Worm (Caenorhabditis elegans) whole organism, L4 larva: ENCODE data around the gene F53A3.1.
A peak's percentile ranks its signal among the peaks of the same experiment; 100 is the strongest.

Source experiments
- aha-1 ChIP-seq: fragments of 150-350 bp; peaks from one replicate; lab custom pipeline; 2014; ENCODE audit warnings: missing biosample characterization, missing genetic modification characterization
- ceh-28 ChIP-seq: fragments of 150-350 bp; optimal IDR thresholded peaks from 2 replicates; lab custom pipeline; 2014; ENCODE audit warnings: missing biosample characterization, missing genetic modification reagents, missing genetic modification characterization
- fos-1 ChIP-seq: fragments of 150-350 bp; optimal IDR thresholded peaks from 2 replicates; lab custom pipeline; 2014; ENCODE audit warnings: missing biosample characterization, missing genetic modification characterization
- hif-1 ChIP-seq, 2 experiments: sonication (generic microtip); optimal IDR thresholded peaks; 2 replicates each; lab custom pipeline; 2016 to 2017; ENCODE audit warnings: missing compliant biosample characterization in 2 of 2, missing genetic modification characterization in 2 of 2, missing genetic modification reagents in 2 of 2, missing genotype in 2 of 2, mild to moderate bottlenecking in 1 of 2
- hmg-1.1 ChIP-seq: fragments of 200-800 bp; sonication (Bioruptor generic); IDR thresholded peaks from 2 replicates; pipeline ENCODE4 v1.3.6; 2022; ENCODE audit warnings: missing genetic modification reagents, missing genetic modification characterization, missing compliant biosample characterization
- lin-13 ChIP-seq: fragments of 150-350 bp; optimal IDR thresholded peaks from 2 replicates; lab custom pipeline; 2014; ENCODE audit warnings: missing biosample characterization, missing genetic modification reagents, missing genetic modification characterization
- lin-38 ChIP-seq: fragments of 200-800 bp; sonication (Bioruptor generic); IDR thresholded peaks from 2 replicates; pipeline ENCODE4 v1.3.6; 2022; ENCODE audit warnings: missing genetic modification reagents, missing genetic modification characterization, missing compliant biosample characterization
- lin-39 ChIP-seq: fragments of 150-350 bp; optimal IDR thresholded peaks from 2 replicates; lab custom pipeline; 2014; ENCODE audit warnings: missing biosample characterization, missing genetic modification reagents, missing genetic modification characterization
- lsy-2 ChIP-seq, 2 experiments: fragments of 150-350 bp in 1 of 2; sonication (generic microtip) in 1 of 2; optimal IDR thresholded peaks; 2 replicates each; lab custom pipeline; 2014 to 2017; ENCODE audit warnings: missing biosample characterization in 2 of 2, missing genetic modification characterization in 2 of 2
- mes-2 ChIP-seq: sonication (generic microtip); optimal IDR thresholded peaks from 2 replicates; lab custom pipeline; 2016; ENCODE audit warnings: missing genotype, mild to moderate bottlenecking, missing genetic modification characterization, missing compliant biosample characterization; ENCODE audit not compliant: poor library complexity, severe bottlenecking
- nhr-41 ChIP-seq: fragments of 200-800 bp; sonication (Bioruptor generic); IDR thresholded peaks from 2 replicates; pipeline ENCODE4 v1.3.6; 2022; ENCODE audit warnings: missing genetic modification reagents, missing genetic modification characterization, missing compliant biosample characterization
- nhr-6 ChIP-seq: fragments of 150-350 bp; optimal IDR thresholded peaks from 2 replicates; lab custom pipeline; 2014; ENCODE audit warnings: missing biosample characterization, missing genetic modification characterization
- pha-4 ChIP-seq, 2 experiments: fragments of 150-350 bp in 1 of 2; fragments of 200-800 bp in 1 of 2; sonication (Bioruptor generic) in 1 of 2; IDR thresholded peaks in 1 of 2; optimal IDR thresholded peaks in 1 of 2; 2 replicates each; pipeline versions ENCODE4 v1.3.6 to Lab custom; 2014 to 2022; ENCODE audit warnings: missing genetic modification characterization in 2 of 2, missing genetic modification reagents in 2 of 2, missing biosample characterization in 1 of 2, missing compliant biosample characterization in 1 of 2
- rbr-2 ChIP-seq: sonication (generic microtip); optimal IDR thresholded peaks from 2 replicates; lab custom pipeline; 2016; ENCODE audit warnings: missing genotype, missing genetic modification characterization, missing compliant biosample characterization
- set-16 ChIP-seq: fragments of 200-800 bp; sonication (Bioruptor generic); IDR thresholded peaks from 2 replicates; pipeline ENCODE4 v1.3.6; 2022; ENCODE audit warnings: missing genetic modification reagents, missing genetic modification characterization, missing compliant biosample characterization
- zip-2 ChIP-seq: fragments of 150-350 bp; optimal IDR thresholded peaks from 2 replicates; lab custom pipeline; 2014; ENCODE audit warnings: missing biosample characterization, missing genetic modification characterization

Gene F53A3.1

ce11 chrIII:1905589-1905988 lies 37.8 kb downstream of the F53A3.1 start, which contains the start of the genes B0524.6 and pqn-41 (continued):
- TF ChIP-seq rbr-2 (peak; percentile 11), mes-2 (tag; lab: Kevin White, UChicago) (peak; percentile 75), set-16 (GFP tag; lab: Robert Waterston, UW) (no peak), zip-2 (no peak), lin-38 (GFP tag; lab: Robert Waterston, UW) (peak; percentile 64), nhr-6 (tag; lab: Kevin White, UChicago) (peak; percentile 18), hmg-1.1 (GFP tag; lab: Robert Waterston, UW) (0 out of 2 replicates have a peak, but pooled peaks have one; percentile 17), pha-4 (GFP tag; IDR thresholded peaks at IDR 0.05; lab: Robert Waterston, UW) (no peak), pha-4 (tag; optimal IDR thresholded peaks at IDR 0.05; lab: Kevin White, UChicago) (peak; percentile 53)

ce11 chrIII:1903966-1904365 lies 39.5 kb downstream of the F53A3.1 start:
- TF ChIP-seq hif-1 (tag; optimal IDR thresholded peaks at IDR 0.05; lab: Kevin White, UChicago), result no peak
- peak; percentile 91 for TF ChIP-seq aha-1 (tag; lab: Kevin White, UChicago)

- peak; percentile 63 for TF ChIP-seq aha-1 (tag; lab: Kevin White, UChicago)
- peak; percentile 1 for TF ChIP-seq lin-13 (GFP tag; lab: Kevin White, UChicago)
- peak in 1 of 2 experiments; percentile 44 for TF ChIP-seq lsy-2 (tag; optimal IDR thresholded peaks at IDR 0.05; lab: Kevin White, UChicago)
Observed at ce11 chrIII:1900406-1900805, 43.0 kb downstream of the F53A3.1 start.

ce11 chrIII:1893851-1894250 lies 49.6 kb downstream of the F53A3.1 start, which contains the start of the genes B0524.5 and B0524.2:
B0524.5 (minus strand) TSS chrIII:1893890.
B0524.2 (plus strand) TSS chrIII:1894057.
- TF ChIP-seq pha-4 (GFP tag; IDR thresholded peaks at IDR 0.05; lab: Robert Waterston, UW) (no peak), pha-4 (tag; optimal IDR thresholded peaks at IDR 0.05; lab: Kevin White, UChicago) (no peak), lin-39 (no peak), ceh-28 (tag; lab: Kevin White, UChicago) (peak; percentile 91), nhr-41 (GFP tag; lab: Robert Waterston, UW) (no peak)

ce11 chrIII:1893405-1893804 lies 50.0 kb downstream of the F53A3.1 start:
- TF ChIP-seq aha-1 (tag; lab: Kevin White, UChicago) (peak; percentile 88), fos-1 (tag; lab: Kevin White, UChicago) (no peak)

ce11 chrIII:1892147-1892546 lies 51.3 kb downstream of the F53A3.1 start:
- peak; percentile 92 for TF ChIP-seq ceh-28 (tag; lab: Kevin White, UChicago)
